Worm (Caenorhabditis elegans): Measurements from ENCODE around the gene dsl-4.
A peak's percentile ranks its signal among the peaks of the same experiment; 100 is the strongest.

The dsl-4 gene

DNA sequence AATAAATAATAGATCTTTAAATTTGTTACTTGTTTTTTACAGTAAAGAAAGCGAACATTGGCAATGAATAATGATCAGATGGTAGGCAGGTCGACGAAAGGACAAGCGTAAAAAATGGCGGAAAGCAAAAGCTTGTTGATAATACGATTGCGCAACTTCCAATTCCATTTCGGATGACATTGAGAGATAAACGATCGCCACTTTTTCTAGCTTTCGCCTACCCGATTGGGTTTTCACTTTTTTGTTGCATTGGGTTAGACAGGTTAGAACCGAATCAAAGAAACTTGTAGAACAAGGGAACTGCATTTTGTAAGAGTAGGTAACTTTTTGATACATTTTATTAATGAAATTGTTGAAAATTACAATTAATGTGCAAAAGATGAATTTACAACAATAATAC lies 20.7 kb upstream of the dsl-4 start:
- no peak for TF ChIP-seq unc-55 (GFP tag; optimal IDR thresholded peaks at IDR 0.05)
- TF ChIP-seq unc-3 (GFP tag; conservative IDR thresholded peaks at IDR 0.05), result no peak
- TF ChIP-seq unc-3 (tag; optimal IDR thresholded peaks at IDR 0.05), result no peak
- no peak for TF ChIP-seq che-1 (tag; optimal IDR thresholded peaks at IDR 0.05)
- TF ChIP-seq eyg-1 (tag; optimal IDR thresholded peaks at IDR 0.05), result no peak
- no peak for TF ChIP-seq dmd-4 (tag; optimal IDR thresholded peaks at IDR 0.05; ENCODE audit: borderline replicate concordance)
- no peak for TF ChIP-seq fkh-10 (GFP tag; optimal IDR thresholded peaks at IDR 0.05)
- no peak for TF ChIP-seq ceh-45 (GFP tag; IDR thresholded peaks at IDR 0.05)
- no peak for TF ChIP-seq ceh-6 (GFP tag; optimal IDR thresholded peaks at IDR 0.05)
- TF ChIP-seq elt-4 (tag; optimal IDR thresholded peaks at IDR 0.05), result no peak
- TF ChIP-seq hlh-13 (GFP tag; optimal IDR thresholded peaks at IDR 0.05), result no peak
- TF ChIP-seq fkh-6 (tag; optimal IDR thresholded peaks at IDR 0.05), result no peak
- TF ChIP-seq mec-3 (tag; optimal IDR thresholded peaks at IDR 0.05; ENCODE audit: borderline replicate concordance), result no peak
- no peak for TF ChIP-seq ceh-2 (tag; optimal IDR thresholded peaks at IDR 0.05)
- no peak for TF ChIP-seq pqm-1 (tag; optimal IDR thresholded peaks at IDR 0.05)
- no peak for TF ChIP-seq pros-1 (tag; optimal IDR thresholded peaks at IDR 0.05)
- no peak for TF ChIP-seq ceh-19 (GFP tag; optimal IDR thresholded peaks at IDR 0.05)

DNA sequence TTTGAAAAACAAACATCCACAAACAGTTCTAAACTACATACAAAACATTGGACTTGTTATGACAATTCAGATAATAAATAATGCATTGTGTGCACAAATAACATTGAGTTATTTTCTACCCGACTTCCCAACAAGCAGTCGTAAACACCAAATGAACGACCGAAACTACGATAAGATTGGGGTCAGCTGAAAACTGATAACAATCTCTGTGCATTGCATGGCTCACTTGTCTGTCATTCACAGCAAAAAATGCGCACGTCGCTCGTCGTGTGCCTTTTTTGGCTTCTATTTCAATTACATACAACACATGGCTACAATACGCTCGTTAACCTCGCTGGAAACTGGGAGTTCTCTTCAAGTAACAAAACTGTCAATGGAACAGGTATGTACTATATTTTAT lies 19.2 kb upstream of the dsl-4 start, which contains the start of gene C33G3.4:
TSS of gene C33G3.4 (plus strand) at position 213 of the 400 bp plus-strand sequence.
- TF ChIP-seq elt-2 (tag; optimal IDR thresholded peaks at IDR 0.05), result peak; percentile 86
- no peak for TF ChIP-seq zip-5 (tag; optimal IDR thresholded peaks at IDR 0.05)

DNA sequence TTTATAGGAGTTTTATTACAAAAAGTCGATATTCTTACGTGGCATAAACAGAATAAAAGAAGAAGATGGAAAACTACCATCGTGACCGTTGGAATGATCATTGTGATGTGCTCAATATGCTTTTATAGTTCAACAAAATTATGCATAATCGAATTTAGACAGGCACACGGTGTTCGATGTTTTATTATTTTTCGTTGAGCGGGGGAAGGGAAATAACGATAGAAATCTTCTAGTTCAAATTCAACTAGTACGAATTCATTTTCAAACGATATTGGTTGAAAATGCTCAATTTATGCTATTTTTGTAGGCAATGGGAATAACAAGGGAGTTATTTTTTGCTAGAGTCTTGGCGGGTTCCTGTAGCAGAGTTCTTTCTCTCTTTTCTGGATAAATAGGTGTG lies 11.6 kb upstream of the dsl-4 start, which contains the start of gene C33G3.5:
TSS of gene C33G3.5 (minus strand) at position 101 of the 400 bp plus-strand sequence.
- no peak for TF ChIP-seq eyg-1 (tag; optimal IDR thresholded peaks at IDR 0.05)
- no peak for TF ChIP-seq pha-4 (tag; optimal IDR thresholded peaks at IDR 0.05)
- TF ChIP-seq K02D7.2 (tag; optimal IDR thresholded peaks at IDR 0.05), result no peak
- TF ChIP-seq lin-11 (tag; optimal IDR thresholded peaks at IDR 0.05), result no peak
- TF ChIP-seq ceh-22 (tag; optimal IDR thresholded peaks at IDR 0.05), result no peak
- no peak for TF ChIP-seq che-1 (tag; optimal IDR thresholded peaks at IDR 0.05)
- TF ChIP-seq tbx-7 (tag; optimal IDR thresholded peaks at IDR 0.05), result no peak
- no peak for TF ChIP-seq odd-2 (tag; optimal IDR thresholded peaks at IDR 0.05)
- TF ChIP-seq ceh-6 (GFP tag; optimal IDR thresholded peaks at IDR 0.05), result no peak
- no peak for TF ChIP-seq unc-3 (GFP tag; conservative IDR thresholded peaks at IDR 0.05)
- no peak for TF ChIP-seq unc-3 (tag; optimal IDR thresholded peaks at IDR 0.05)
- TF ChIP-seq ceh-9 (tag; optimal IDR thresholded peaks at IDR 0.05), result no peak
- no peak for TF ChIP-seq nhr-11 (tag; optimal IDR thresholded peaks at IDR 0.05)
- TF ChIP-seq dve-1 (tag; optimal IDR thresholded peaks at IDR 0.05), result no peak
- no peak for TF ChIP-seq ceh-24 (tag; optimal IDR thresholded peaks at IDR 0.05)

DNA sequence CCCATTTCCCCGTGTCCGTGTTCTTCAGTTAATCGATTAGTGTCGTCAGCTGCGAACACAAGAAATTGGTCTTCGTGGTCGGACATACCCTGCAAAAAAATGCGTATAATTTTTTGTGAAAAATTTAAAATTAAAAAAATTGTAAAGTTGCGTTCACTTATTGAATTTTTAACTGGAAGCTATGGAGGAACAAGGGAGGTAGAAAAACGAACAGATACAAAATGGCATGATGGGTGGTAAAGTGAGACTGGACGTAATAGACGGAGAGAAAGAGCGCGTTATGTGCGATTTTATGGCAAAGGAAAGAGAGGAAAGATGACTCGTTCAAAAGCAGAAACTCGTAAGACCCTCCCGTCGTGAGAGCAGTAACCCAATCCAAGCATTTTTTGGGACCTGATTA lies 6.0 kb upstream of the dsl-4 start, which contains the start of gene C33G3.6:
TSS of gene C33G3.6 (minus strand) at position 101 of the 400 bp plus-strand sequence.
- no peak for TF ChIP-seq pax-1 (tag; optimal IDR thresholded peaks at IDR 0.05)
- no peak for TF ChIP-seq C38D4.7 (GFP tag; optimal IDR thresholded peaks at IDR 0.05)
- no peak for TF ChIP-seq unc-86 (tag; optimal IDR thresholded peaks at IDR 0.05)
- TF ChIP-seq ahr-1 (tag; optimal IDR thresholded peaks at IDR 0.05), result no peak
- TF ChIP-seq K09A11.1 (tag; optimal IDR thresholded peaks at IDR 0.05; ENCODE audit: insufficient read depth), result no peak

DNA sequence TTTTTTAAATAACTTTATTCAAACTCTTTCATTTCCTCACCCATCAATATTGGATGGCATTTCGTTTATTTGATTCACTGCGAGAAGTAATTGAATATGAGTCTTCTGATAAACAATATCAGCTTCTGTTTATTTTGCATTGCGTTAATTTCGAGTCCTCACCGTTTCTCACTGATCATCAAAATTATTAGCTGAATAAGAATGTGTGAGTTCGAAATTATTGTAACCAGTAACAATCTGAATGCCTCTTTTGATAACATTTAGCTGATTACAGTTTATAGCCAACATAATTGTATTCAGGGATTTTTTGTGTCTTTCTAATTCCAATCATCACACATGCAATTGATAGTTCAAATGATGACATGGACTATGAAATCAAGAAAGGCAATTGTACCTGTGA lies 5.0 kb upstream of the dsl-4 start, which contains the start of gene F16B12.1:
TSS of gene F16B12.1 (plus strand) at position 301 of the 400 bp plus-strand sequence.
- TF ChIP-seq nfya-1 (tag; optimal IDR thresholded peaks at IDR 0.05) (no peak), mec-3 (tag; optimal IDR thresholded peaks at IDR 0.05; ENCODE audit: borderline replicate concordance) (no peak), madf-2 (tag; optimal IDR thresholded peaks at IDR 0.05) (no peak), ceh-19 (GFP tag; optimal IDR thresholded peaks at IDR 0.05) (no peak), hlh-8 (tag; optimal IDR thresholded peaks at IDR 0.05) (no peak), pros-1 (tag; optimal IDR thresholded peaks at IDR 0.05) (no peak), lin-11 (tag; optimal IDR thresholded peaks at IDR 0.05) (no peak), ztf-16 (tag; optimal IDR thresholded peaks at IDR 0.05) (no peak), ceh-18 (tag; optimal IDR thresholded peaks at IDR 0.05) (no peak)
